Fruit fly (Drosophila melanogaster) whole organism, wandering third instar larva: ENCODE results near the gene Tace.

ENCODE experiments used
- Abd-B ChIP-seq: fragments of >200 bp; optimal IDR thresholded peaks from 2 replicates; lab custom pipeline; 2017; ENCODE audit warnings: missing biosample characterization, missing genetic modification characterization
- CG9705 ChIP-seq: fragments of 200-800 bp; sonication (Bioruptor generic); optimal IDR thresholded peaks from 2 replicates; lab custom pipeline; 2018; ENCODE audit warnings: missing biosample characterization, mild to moderate bottlenecking, missing genetic modification characterization
- GATAd ChIP-seq: sonication (Bioruptor generic); optimal IDR thresholded peaks from 2 replicates; lab custom pipeline; 2016; ENCODE audit warnings: missing biosample characterization, missing genetic modification characterization
- HLH106 ChIP-seq: fragments of 200-800 bp; optimal IDR thresholded peaks from 3 replicates; lab custom pipeline; 2019; ENCODE audit warnings: missing biosample characterization, mild to moderate bottlenecking, missing genetic modification characterization, moderate library complexity
- Hnf4 ChIP-seq: fragments of 200-800 bp; sonication (Bioruptor generic); optimal IDR thresholded peaks from 2 replicates; lab custom pipeline; 2016; ENCODE audit warnings: missing biosample characterization, mild to moderate bottlenecking, missing genetic modification characterization
- Hr78 ChIP-seq: fragments of >200 bp; optimal IDR thresholded peaks from 2 replicates; lab custom pipeline; 2017; ENCODE audit warnings: missing biosample characterization, missing genetic modification characterization
- Hr83 ChIP-seq: fragments of 200-300 bp; sonication (Bioruptor generic); optimal IDR thresholded peaks from 2 replicates; lab custom pipeline; 2016; ENCODE audit warnings: missing biosample characterization, mild to moderate bottlenecking, missing genetic modification characterization, moderate library complexity; ENCODE audit not compliant: poor library complexity, severe bottlenecking
- Jra ChIP-seq: sonication (Bioruptor generic); optimal IDR thresholded peaks from 2 replicates; lab custom pipeline; 2016; ENCODE audit warnings: missing biosample characterization, missing genetic modification characterization
- Mio ChIP-seq: sonication (Bioruptor generic); optimal IDR thresholded peaks from 2 replicates; lab custom pipeline; 2016; ENCODE audit warnings: missing biosample characterization, missing genetic modification characterization
- Myc ChIP-seq: fragments of >200 bp; optimal IDR thresholded peaks from 2 replicates; lab custom pipeline; 2017
- N ChIP-seq: fragments of >200 bp; optimal IDR thresholded peaks from 2 replicates; lab custom pipeline; 2018; ENCODE audit warnings: missing biosample characterization, missing external identifiers, missing genetic modification characterization
- OdsH ChIP-seq: fragments of 200-800 bp; sonication (Bioruptor generic); optimal IDR thresholded peaks from 2 replicates; lab custom pipeline; 2016; ENCODE audit warnings: missing biosample characterization, mild to moderate bottlenecking, missing genetic modification characterization
- Rel ChIP-seq, 2 experiments: fragments of 200-800 bp; sonication (Bioruptor generic) in 1 of 2; optimal IDR thresholded peaks; 2 replicates in 1 of 2; 3 replicates in 1 of 2; lab custom pipeline; 2016 to 2019; ENCODE audit warnings: mild to moderate bottlenecking in 2 of 2, missing biosample characterization in 2 of 2, missing genetic modification characterization in 2 of 2, moderate library complexity in 1 of 2
- Sp1 ChIP-seq: fragments of 200-800 bp; sonication (Bioruptor generic); optimal IDR thresholded peaks from 3 replicates; lab custom pipeline; 2019; ENCODE audit warnings: missing biosample characterization, mild to moderate bottlenecking, missing genetic modification characterization, moderate library complexity
- Vsx2 ChIP-seq: fragments of 200-300, 225-300 bp; sonication (Bioruptor generic); optimal IDR thresholded peaks from 2 replicates; lab custom pipeline; 2018; ENCODE audit warnings: missing biosample characterization, missing genetic modification characterization; ENCODE audit not compliant: partially characterized antibody
- br ChIP-seq: fragments of 200-800 bp; sonication (Bioruptor generic); optimal IDR thresholded peaks from 2 replicates; lab custom pipeline; 2016; ENCODE audit warnings: missing biosample characterization, missing genetic modification characterization
- brk ChIP-seq: fragments of 200-800 bp; sonication (Bioruptor generic); optimal IDR thresholded peaks from 2 replicates; lab custom pipeline; 2016; ENCODE audit warnings: missing biosample characterization, mild to moderate bottlenecking, missing genetic modification characterization
- dl ChIP-seq, 2 experiments: fragments of 175-275, 200-275 bp in 1 of 2; fragments of 200-275 bp in 1 of 2; sonication (Bioruptor generic); optimal IDR thresholded peaks; lab custom pipeline; 2018; ENCODE audit warnings: mild to moderate bottlenecking in 2 of 2, missing biosample characterization in 2 of 2, missing genetic modification characterization in 2 of 2, moderate library complexity in 2 of 2; ENCODE audit not compliant: partially characterized antibody in 2 of 2, insufficient read depth in 1 of 2
- dmrt93B ChIP-seq: fragments of 200-800 bp; sonication (Bioruptor generic); optimal IDR thresholded peaks from 2 replicates; lab custom pipeline; 2018; ENCODE audit warnings: missing biosample characterization, mild to moderate bottlenecking, missing genetic modification characterization
- dsf ChIP-seq: sonication (Bioruptor generic); optimal IDR thresholded peaks from 2 replicates; lab custom pipeline; 2016; ENCODE audit warnings: missing biosample characterization, missing genetic modification characterization, borderline replicate concordance
- ey ChIP-seq: fragments of 200-800 bp; sonication (Bioruptor generic); optimal IDR thresholded peaks from 2 replicates; lab custom pipeline; 2016; ENCODE audit warnings: missing biosample characterization, missing genetic modification characterization
- foxo ChIP-seq, 2 experiments: fragments of 200-800 bp; sonication (Bioruptor generic); optimal IDR thresholded peaks; 2 replicates in 1 of 2; 3 replicates in 1 of 2; lab custom pipeline; 2016 to 2017; ENCODE audit warnings: missing biosample characterization in 2 of 2, missing genetic modification characterization in 2 of 2
- fru ChIP-seq: fragments of 200-800 bp; sonication (Bioruptor generic); optimal IDR thresholded peaks from 3 replicates; lab custom pipeline; 2016; ENCODE audit warnings: missing biosample characterization, mild to moderate bottlenecking, missing genetic modification characterization
- h ChIP-seq: fragments of 200-800 bp; sonication (Bioruptor generic); optimal IDR thresholded peaks from 3 replicates; lab custom pipeline; 2016; ENCODE audit warnings: missing biosample characterization, mild to moderate bottlenecking, missing genetic modification characterization
- jim ChIP-seq: fragments of 175-275, 200-325 bp; sonication (Bioruptor generic); optimal IDR thresholded peaks from 2 replicates; lab custom pipeline; 2016; ENCODE audit warnings: missing biosample characterization, mild to moderate bottlenecking, missing genetic modification characterization
- pan ChIP-seq: fragments of >200 bp; optimal IDR thresholded peaks from 2 replicates; lab custom pipeline; 2017
- psq ChIP-seq: fragments of 200-800 bp; sonication (Bioruptor generic); optimal IDR thresholded peaks from 3 replicates; lab custom pipeline; 2017; ENCODE audit warnings: missing biosample characterization, mild to moderate bottlenecking, missing genetic modification characterization, moderate library complexity
- rgr ChIP-seq: fragments of 200-800 bp; sonication (Bioruptor generic); optimal IDR thresholded peaks from 3 replicates; lab custom pipeline; 2016; ENCODE audit warnings: missing biosample characterization, mild to moderate bottlenecking, missing genetic modification characterization
- sage ChIP-seq: fragments of 200-800 bp; sonication (Bioruptor generic); optimal IDR thresholded peaks from 2 replicates; lab custom pipeline; 2016; ENCODE audit warnings: missing biosample characterization, mild to moderate bottlenecking, missing genetic modification characterization
- sv ChIP-seq: fragments of 200-800 bp; sonication (Bioruptor generic); optimal IDR thresholded peaks from 3 replicates; lab custom pipeline; 2016; ENCODE audit warnings: missing biosample characterization, missing genetic modification characterization
- tai ChIP-seq: sonication (Bioruptor generic); optimal IDR thresholded peaks from 2 replicates; lab custom pipeline; 2016; ENCODE audit warnings: missing biosample characterization, missing genetic modification characterization
- usp ChIP-seq: fragments of >200 bp; optimal IDR thresholded peaks from 2 replicates; lab custom pipeline; 2017; ENCODE audit warnings: missing biosample characterization, missing genetic modification characterization
- woc ChIP-seq: sonication (Bioruptor generic); optimal IDR thresholded peaks from 2 replicates; lab custom pipeline; 2016; ENCODE audit warnings: missing biosample characterization, mild to moderate bottlenecking, missing genetic modification characterization

Tace gene

dm6 chr3R:30030061-30030460 is 29.7 kb downstream of the Tace start:
- TF ChIP-seq brk (no peak), Jra (GFP tag; lab: Kevin White, UChicago) (no peak), CG9705 (no peak), Hr78 (no peak), foxo (GFP tag; optimal IDR thresholded peaks at IDR 0.05; lab: Kevin White, UChicago) (no peak), ey (no peak), GATAd (GFP tag; lab: Kevin White, UChicago) (no peak)

DNA sequence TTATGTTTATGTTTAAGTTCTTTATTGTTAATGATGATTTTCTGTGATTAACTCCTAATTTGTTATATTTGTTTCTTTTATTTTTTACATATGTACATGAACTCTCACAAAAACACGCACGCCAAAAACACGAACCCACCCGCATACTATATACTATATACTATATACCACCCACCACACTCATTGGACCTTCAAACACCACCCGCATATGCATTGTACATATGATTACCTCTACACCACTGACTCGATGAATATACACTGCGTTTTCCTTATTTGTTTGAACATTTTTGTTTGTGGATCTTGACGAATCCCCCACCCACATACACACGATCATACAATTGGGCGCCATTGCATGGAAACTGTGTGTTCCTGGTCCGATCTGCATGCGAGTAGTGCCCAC is 32.0 kb downstream of the Tace start:
- no peak for TF ChIP-seq dl (GFP tag; optimal IDR thresholded peaks at IDR 0.05; lab: Kevin White, UChicago; ENCODE audit: insufficient read depth in 1 of 2, partially characterized antibody in 2 of 2)
- no peak for TF ChIP-seq CG9705
- no peak for TF ChIP-seq br (GFP tag; lab: Kevin White, UChicago)
- TF ChIP-seq Jra (GFP tag; lab: Kevin White, UChicago): no peak
- no peak for TF ChIP-seq Mio (GFP tag; lab: Kevin White, UChicago)
- no peak for TF ChIP-seq woc (GFP tag; lab: Kevin White, UChicago)
- TF ChIP-seq Myc: no peak
- TF ChIP-seq tai: no peak
- no peak for TF ChIP-seq dsf (GFP tag; lab: Kevin White, UChicago)
- no peak for TF ChIP-seq Rel (GFP tag; optimal IDR thresholded peaks at IDR 0.05; lab: Kevin White, UChicago)
- TF ChIP-seq Rel (tag; optimal IDR thresholded peaks at IDR 0.05; lab: Kevin White, UChicago): no peak
- TF ChIP-seq h (GFP tag; lab: Kevin White, UChicago): no peak
- no peak for TF ChIP-seq dmrt93B (GFP tag; lab: Kevin White, UChicago)
- TF ChIP-seq N: no peak
- TF ChIP-seq ey: no peak

DNA sequence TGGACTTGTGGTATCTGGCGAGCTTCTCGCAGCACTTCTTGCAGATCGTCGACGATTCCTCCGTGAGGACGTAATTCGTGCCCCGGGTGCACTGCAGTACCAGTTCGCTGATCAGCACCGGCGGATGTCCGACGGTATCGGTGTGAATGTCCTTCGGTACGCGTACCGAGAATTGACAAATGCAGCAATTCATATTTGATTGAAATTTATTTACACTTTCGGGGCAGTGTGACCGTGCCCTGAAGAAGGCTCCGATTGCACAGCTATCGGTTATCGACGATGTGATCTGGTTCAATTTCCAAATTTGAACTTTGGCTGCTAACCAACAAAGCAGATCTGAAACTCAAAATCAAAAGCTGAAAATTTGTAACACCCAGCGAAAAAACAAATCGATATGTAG is 36.3 kb downstream of the Tace start, which contains the start of gene ZIPIC:
Gene ZIPIC, minus strand, starts transcription at position 262 of the 400 bp plus-strand sequence.
- TF ChIP-seq Abd-B (GFP tag; lab: Kevin White, UChicago): no peak
- no peak for TF ChIP-seq OdsH
- no peak for TF ChIP-seq fru
- TF ChIP-seq rgr: no peak
- no peak for TF ChIP-seq Hnf4 (GFP tag; lab: Kevin White, UChicago)
- TF ChIP-seq CG9705: no peak
- TF ChIP-seq foxo (GFP tag; optimal IDR thresholded peaks at IDR 0.05; lab: Kevin White, UChicago): no peak
- TF ChIP-seq Mio (GFP tag; lab: Kevin White, UChicago): no peak
- TF ChIP-seq dsf (GFP tag; lab: Kevin White, UChicago): no peak
- TF ChIP-seq br (GFP tag; lab: Kevin White, UChicago): no peak
- TF ChIP-seq N: no peak
- TF ChIP-seq HLH106 (tag; lab: Kevin White, UChicago): no peak
- TF ChIP-seq sage (GFP tag; lab: Kevin White, UChicago): no peak

DNA sequence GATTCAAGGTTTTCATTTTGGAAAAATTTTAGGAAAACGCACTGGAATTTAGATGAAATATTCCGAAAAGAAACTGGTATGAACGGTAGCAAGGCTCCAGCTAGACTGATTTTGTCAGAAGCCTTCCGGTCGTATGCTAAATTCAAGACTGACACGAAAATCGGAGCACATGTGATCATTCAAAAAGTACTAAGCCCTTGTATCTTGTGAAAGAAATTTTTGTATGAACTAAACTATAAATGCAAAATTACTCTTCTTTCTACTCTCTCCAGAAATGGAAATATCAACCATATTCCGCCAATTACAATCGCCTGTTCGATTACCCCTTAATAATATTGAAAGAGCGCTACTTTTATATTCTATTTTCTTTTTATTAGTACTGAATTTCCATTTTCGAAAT is 37.3 kb downstream of the Tace start, which contains the start of gene ocn:
Gene ocn, minus strand, starts transcription at position 101 of the 400 bp plus-strand sequence.
- TF ChIP-seq foxo (GFP tag; optimal IDR thresholded peaks at IDR 0.05; lab: Kevin White, UChicago) (no peak), N (no peak), Vsx2 (GFP tag; lab: Kevin White, UChicago) (no peak), Hnf4 (GFP tag; lab: Kevin White, UChicago) (no peak), woc (GFP tag; lab: Kevin White, UChicago) (no peak), Hr83 (GFP tag; lab: Kevin White, UChicago) (no peak), ey (no peak), CG9705 (no peak), Rel (GFP tag; optimal IDR thresholded peaks at IDR 0.05; lab: Kevin White, UChicago) (no peak), Rel (tag; optimal IDR thresholded peaks at IDR 0.05; lab: Kevin White, UChicago) (no peak), tai (no peak), jim (GFP tag; lab: Kevin White, UChicago) (no peak), Mio (GFP tag; lab: Kevin White, UChicago) (no peak), psq (no peak), br (GFP tag; lab: Kevin White, UChicago) (no peak), HLH106 (tag; lab: Kevin White, UChicago) (no peak), sage (GFP tag; lab: Kevin White, UChicago) (no peak)

DNA sequence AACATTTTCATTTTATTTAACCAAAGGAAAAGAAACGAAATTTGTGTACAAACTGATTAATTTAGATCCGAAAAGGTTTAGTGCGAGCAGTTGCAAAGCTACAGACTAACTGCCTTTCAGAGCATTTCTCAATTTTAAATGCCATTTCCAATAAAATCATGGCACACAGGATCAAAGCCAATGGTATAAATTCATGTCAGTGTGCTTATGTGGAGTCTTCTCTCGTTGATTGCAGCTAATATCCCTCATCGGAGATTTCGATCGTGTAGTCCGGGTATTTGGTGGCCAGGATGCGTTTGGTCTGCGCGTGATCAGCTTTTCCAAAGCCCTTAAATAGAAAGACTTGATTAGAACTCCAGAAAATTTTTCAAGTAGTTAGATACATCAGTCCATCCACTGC is 38.3 kb downstream of the Tace start, which contains the start of gene janB:
Gene janB, minus strand, starts transcription at position 101 of the 400 bp plus-strand sequence.
- TF ChIP-seq Myc: no peak
- TF ChIP-seq usp (GFP tag; lab: Kevin White, UChicago): no peak
- no peak for TF ChIP-seq fru
- no peak for TF ChIP-seq Rel (GFP tag; optimal IDR thresholded peaks at IDR 0.05; lab: Kevin White, UChicago)
- no peak for TF ChIP-seq Rel (tag; optimal IDR thresholded peaks at IDR 0.05; lab: Kevin White, UChicago)
- no peak for TF ChIP-seq Mio (GFP tag; lab: Kevin White, UChicago)
- no peak for TF ChIP-seq GATAd (GFP tag; lab: Kevin White, UChicago)
- no peak for TF ChIP-seq HLH106 (tag; lab: Kevin White, UChicago)
- no peak for TF ChIP-seq brk
- TF ChIP-seq sv: no peak
- TF ChIP-seq Hr78: no peak
- no peak for TF ChIP-seq Sp1
- TF ChIP-seq dl (GFP tag; optimal IDR thresholded peaks at IDR 0.05; lab: Kevin White, UChicago; ENCODE audit: insufficient read depth in 1 of 2, partially characterized antibody in 2 of 2): no peak
- TF ChIP-seq sage (GFP tag; lab: Kevin White, UChicago): no peak
- TF ChIP-seq rgr: no peak
- no peak for TF ChIP-seq OdsH
- TF ChIP-seq Hr83 (GFP tag; lab: Kevin White, UChicago): no peak
- no peak for TF ChIP-seq pan (lab: Kevin White, UChicago)
- TF ChIP-seq N: no peak
- TF ChIP-seq br (GFP tag; lab: Kevin White, UChicago): no peak
